Worm (Caenorhabditis elegans) whole organism, mixed stage, embryonic: ENCODE measurements around the gene sbt-1.

ENCODE experiments used
- ceh-43 ChIP-seq: fragments of 200-800 bp; sonication (Bioruptor generic); optimal IDR thresholded peaks from 2 replicates; lab custom pipeline; 2018; ENCODE audit warnings: mild to moderate bottlenecking, missing genetic modification characterization, moderate library complexity, missing compliant biosample characterization
- elt-1 ChIP-seq: sonication (generic microtip); optimal IDR thresholded peaks from 2 replicates; lab custom pipeline; 2017; ENCODE audit warnings: missing genetic modification characterization, mild to moderate bottlenecking, missing compliant biosample characterization, antibody characterized with exemption, moderate library complexity, borderline replicate concordance; ENCODE audit not compliant: insufficient read depth
- lin-13 ChIP-seq: fragments of 150-350 bp; optimal IDR thresholded peaks from 2 replicates; lab custom pipeline; 2014; ENCODE audit warnings: missing biosample characterization, missing genetic modification characterization
- snpc-4 ChIP-seq: fragments of 150-350 bp; optimal IDR thresholded peaks from 2 replicates; lab custom pipeline; 2014; ENCODE audit warnings: missing biosample characterization, missing genetic modification characterization

- TF ChIP-seq lin-13 (no peak), elt-1 (tag; lab: Kevin White, UChicago) (peak; percentile 15), snpc-4 (no peak), ceh-43 (no peak)
Measured at ce11 chrV:20778886-20779285, 49.8 kb downstream of the sbt-1 start.
